Fruit fly (Drosophila melanogaster): Measurements from ENCODE around the gene CG13926.

dm6 chr3L:1661738-1662370 is 43.9 kb upstream of the CG13926 start:
- no peak for TF ChIP-seq CG18476 (GFP tag; optimal IDR thresholded peaks at IDR 0.05)
- TF ChIP-seq CG10267 (tag; optimal IDR thresholded peaks at IDR 0.05): no peak
- no peak for TF ChIP-seq Hey (tag; optimal IDR thresholded peaks at IDR 0.05)
- no peak for TF ChIP-seq E2f1 (GFP tag; IDR thresholded peaks at IDR 0.05)
